Worm (Caenorhabditis elegans): ENCODE data around the gene igcm-3.

- TF ChIP-seq nhr-237 (tag; optimal IDR thresholded peaks at IDR 0.05) (no peak), aly-2 (tag; optimal IDR thresholded peaks at IDR 0.05) (no peak), mdl-1 (tag; optimal IDR thresholded peaks at IDR 0.05) (no peak), lsy-12 (tag; optimal IDR thresholded peaks at IDR 0.05) (no peak), ceh-82 (tag; optimal IDR thresholded peaks at IDR 0.05) (no peak), nfya-1 (tag; optimal IDR thresholded peaks at IDR 0.05; ENCODE audit: insufficient read depth) (no peak), ama-1 (optimal IDR thresholded peaks at IDR 0.05) (no peak), nhr-23 (tag; optimal IDR thresholded peaks at IDR 0.05) (no peak), nhr-12 (tag; optimal IDR thresholded peaks at IDR 0.05) (no peak), fkh-10 (GFP tag; optimal IDR thresholded peaks at IDR 0.05) (no peak), elt-2 (tag; optimal IDR thresholded peaks at IDR 0.05) (no peak), unc-62 (GFP tag; optimal IDR thresholded peaks at IDR 0.05) (no peak)
These were observed 31.1 kb downstream of the igcm-3 start for ce11 chrX:2674514-2674913.

All from whole organism, L3 larva.